In genomic region chrV:6830075-6830474, ce11 we compare ENCODE assay signal across 4 worm cellular contexts.
TF ChIP-seq lines count a peak whose summit lies in the region.

No protein-coding gene starts in this region.

TF ChIP-seq in whole organism, L1 larva, 84 proteins besides CTCF, POLR2A, EP300 and RAD21:
- TF ChIP-seq elt-2 (tag; optimal IDR thresholded peaks at IDR 0.05; lab: Kevin White, UChicago): no peak
- peak; percentile 45 for TF ChIP-seq ceh-8 (GFP tag; optimal IDR thresholded peaks at IDR 0.05; lab: Kevin White, UChicago)
- no peak for TF ChIP-seq nhr-90 (tag; optimal IDR thresholded peaks at IDR 0.05; lab: Kevin White, UChicago; ENCODE audit: poor library complexity)
- no peak for TF ChIP-seq aha-1 (tag; optimal IDR thresholded peaks at IDR 0.05; lab: Kevin White, UChicago)
- no peak for TF ChIP-seq unc-30 (tag; optimal IDR thresholded peaks at IDR 0.05; lab: Kevin White, UChicago)
- TF ChIP-seq fos-1 (tag; optimal IDR thresholded peaks at IDR 0.05; lab: Kevin White, UChicago): no peak
- TF ChIP-seq pqm-1 (tag; optimal IDR thresholded peaks at IDR 0.05; lab: Kevin White, UChicago): no peak

TF ChIP-seq in whole organism, L4 larva, 104 proteins besides CTCF, POLR2A, EP300 and RAD21:
- TF ChIP-seq aha-1 (tag; lab: Kevin White, UChicago) (peak; percentile 36), set-16 (GFP tag; IDR thresholded peaks at IDR 0.05; lab: Robert Waterston, UW) (peak; percentile 97), nhr-28 (tag; optimal IDR thresholded peaks at IDR 0.05; lab: Kevin White, UChicago) (no peak), snpc-1.2 (GFP tag; IDR thresholded peaks at IDR 0.05; lab: Robert Waterston, UW) (no peak), nhr-237 (tag; optimal IDR thresholded peaks at IDR 0.05; lab: Kevin White, UChicago) (no peak), unc-62 (GFP tag; optimal IDR thresholded peaks at IDR 0.05 in 1 of 2; lab: Kevin White, UChicago) (no peak), unc-62 (tag; optimal IDR thresholded peaks at IDR 0.05; lab: Kevin White, UChicago) (no peak), dmd-8 (GFP tag; IDR thresholded peaks at IDR 0.05; lab: Robert Waterston, UW) (no peak), lin-29 (GFP tag; IDR thresholded peaks at IDR 0.05; lab: Robert Waterston, UW) (no peak), ZK337.2 (GFP tag; IDR thresholded peaks at IDR 0.05; lab: Robert Waterston, UW) (no peak), ceh-32 (tag; optimal IDR thresholded peaks at IDR 0.05; lab: Kevin White, UChicago; ENCODE audit: poor library complexity) (no peak), daf-8 (GFP tag; IDR thresholded peaks at IDR 0.05; lab: Robert Waterston, UW) (no peak)
TF ChIP-seq in whole organism, L4 larva: peak in this region for 2.

TF ChIP-seq in whole organism, late embryonic, 69 proteins besides CTCF, POLR2A, EP300 and RAD21:
- peak; percentile 24 for TF ChIP-seq tbx-7 (tag; optimal IDR thresholded peaks at IDR 0.05; lab: Kevin White, UChicago)
- peak; percentile 9 for TF ChIP-seq sox-4 (tag; optimal IDR thresholded peaks at IDR 0.05; lab: Kevin White, UChicago)
- TF ChIP-seq fkh-10 (GFP tag; optimal IDR thresholded peaks at IDR 0.05; lab: Kevin White, UChicago): no peak
- TF ChIP-seq hlh-6 (tag; optimal IDR thresholded peaks at IDR 0.05; lab: Kevin White, UChicago): peak; percentile 18
- TF ChIP-seq nhr-232 (tag; optimal IDR thresholded peaks at IDR 0.05; lab: Kevin White, UChicago): no peak
- TF ChIP-seq unc-86 (tag; optimal IDR thresholded peaks at IDR 0.05; lab: Kevin White, UChicago): no peak
- TF ChIP-seq syd-9 (tag; optimal IDR thresholded peaks at IDR 0.05; lab: Kevin White, UChicago): no peak

TF ChIP-seq in whole organism, young adult, 124 proteins besides CTCF, POLR2A, EP300 and RAD21:
- TF ChIP-seq F37B4.10 (GFP tag; IDR thresholded peaks at IDR 0.05; lab: Robert Waterston, UW): 0 out of 2 replicates have a peak, but pooled peaks have one; percentile 47
- TF ChIP-seq ama-1 (optimal IDR thresholded peaks at IDR 0.05; lab: Kevin White, UChicago): no peak
- no peak for TF ChIP-seq ama-1 (GFP tag; optimal IDR thresholded peaks at IDR 0.05; lab: Kevin White, UChicago)
- TF ChIP-seq egrh-3 (GFP tag; IDR thresholded peaks at IDR 0.05; lab: Robert Waterston, UW): peak; percentile 94
- 0 out of 2 replicates have a peak, but pooled peaks have one; percentile 22 for TF ChIP-seq egl-18 (GFP tag; IDR thresholded peaks at IDR 0.05; lab: Robert Waterston, UW)
TF ChIP-seq in whole organism, young adult: peak in this region for 3.
